Worm (Caenorhabditis elegans): Measurements from ENCODE around the gene C01B10.44.

DNA sequence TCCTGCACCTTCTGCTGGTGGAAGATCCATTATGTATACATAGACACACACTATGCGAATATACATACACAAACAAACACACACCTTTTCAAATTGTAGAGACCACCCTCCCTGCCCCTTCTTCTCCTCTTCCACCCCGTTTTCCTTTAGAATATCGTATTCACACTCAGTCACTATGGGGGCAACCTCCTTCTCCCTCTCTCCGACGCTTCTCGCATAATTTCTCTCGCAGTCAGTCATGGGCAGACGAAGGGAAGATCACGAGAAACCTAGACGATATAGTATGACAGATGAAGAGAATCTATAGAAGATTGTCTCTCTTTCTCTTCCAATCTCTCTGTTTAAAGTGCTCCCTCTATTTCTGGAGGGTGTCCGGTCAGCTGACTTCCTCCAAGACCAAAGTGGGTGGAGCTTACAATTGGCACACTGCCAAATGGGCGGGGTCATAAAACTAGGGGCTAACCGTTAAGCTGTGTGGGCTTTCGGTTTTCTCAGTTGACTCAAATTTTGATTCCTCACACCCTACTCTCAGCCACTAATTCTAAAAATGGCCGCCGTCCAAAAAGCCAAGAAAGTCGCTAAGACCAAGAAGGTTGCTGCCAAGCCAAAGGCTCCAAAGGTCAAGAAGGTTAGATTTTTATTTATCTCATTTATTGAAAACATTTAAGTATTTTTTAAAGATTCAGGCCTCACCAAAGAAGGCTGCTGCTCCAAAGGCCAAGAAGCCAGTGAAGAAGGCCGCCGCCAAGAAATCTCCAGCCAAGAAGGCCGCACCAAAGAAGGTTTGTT lies 22.6 kb downstream of the C01B10.44 start, which contains the start of gene hil-7:
- TF ChIP-seq dao-5 (tag; optimal IDR thresholded peaks at IDR 0.05) (no peak), W03F9.2 (tag; optimal IDR thresholded peaks at IDR 0.05) (no peak)

Data from whole organism, L4/young adult.